Worm (Caenorhabditis elegans) whole organism, L1 larva: Measurements from ENCODE around the gene fut-1.

Experiments
- C16A3.4 ChIP-seq: fragments of 150-350 bp; optimal IDR thresholded peaks from 2 replicates; lab custom pipeline; 2014; ENCODE audit warnings: missing biosample characterization, missing genetic modification characterization
- C34B4.2 ChIP-seq: sonication (generic microtip); optimal IDR thresholded peaks from 2 replicates; lab custom pipeline; 2017; ENCODE audit warnings: mild to moderate bottlenecking, missing genetic modification characterization, missing compliant biosample characterization
- F16B12.6 ChIP-seq: fragments of 150-350 bp; optimal IDR thresholded peaks from 2 replicates; lab custom pipeline; 2014; ENCODE audit warnings: missing biosample characterization, missing genetic modification characterization
- Y116A8C.19 ChIP-seq: sonication (generic microtip); optimal IDR thresholded peaks from 2 replicates; lab custom pipeline; 2016; ENCODE audit warnings: missing compliant biosample characterization, missing genetic modification characterization, borderline replicate concordance
- ama-1 ChIP-seq: fragments of 150-350 bp; optimal IDR thresholded peaks from 2 replicates; lab custom pipeline; 2014
- blmp-1 ChIP-seq: fragments of 150-350 bp; optimal IDR thresholded peaks from 2 replicates; lab custom pipeline; 2014; ENCODE audit warnings: missing biosample characterization, missing genetic modification characterization
- ceh-82 ChIP-seq, 3 experiments: fragments of 150-350 bp in 1 of 3; sonication (generic microtip) in 2 of 3; optimal IDR thresholded peaks; 2 replicates each; lab custom pipeline; 2014 to 2017; ENCODE audit warnings: missing biosample characterization in 3 of 3, missing genetic modification characterization in 3 of 3
- ceh-90 ChIP-seq: sonication (generic microtip); optimal IDR thresholded peaks from 2 replicates; lab custom pipeline; 2016; ENCODE audit warnings: missing genetic modification characterization, missing compliant biosample characterization
- efl-1 ChIP-seq, 4 experiments: fragments of 150-350 bp; optimal IDR thresholded peaks in 3 of 4; peaks in 1 of 4; 1 replicate in 1 of 4; 2 replicates in 3 of 4; lab custom pipeline; 2014; ENCODE audit warnings: missing biosample characterization in 2 of 4, missing genetic modification characterization in 2 of 4, missing genetic modification reagents in 2 of 4
- efl-3 ChIP-seq: fragments of 200-800 bp; sonication (Bioruptor generic); optimal IDR thresholded peaks from 2 replicates; lab custom pipeline; 2018; ENCODE audit warnings: mild to moderate bottlenecking, missing genetic modification characterization, missing compliant biosample characterization
- egl-13 ChIP-seq: sonication (generic microtip); optimal IDR thresholded peaks from 2 replicates; lab custom pipeline; 2016; ENCODE audit warnings: missing genotype, missing genetic modification reagents, missing genetic modification characterization, missing compliant biosample characterization
- egl-27 ChIP-seq, 2 experiments: fragments of 150-350 bp in 1 of 2; sonication (generic microtip); optimal IDR thresholded peaks; 3 replicates each; lab custom pipeline; 2017 to 2018; ENCODE audit warnings: missing biosample characterization in 2 of 2, missing genetic modification characterization in 2 of 2, missing genetic modification reagents in 2 of 2
- elt-2 ChIP-seq: sonication (generic microtip); optimal IDR thresholded peaks from 2 replicates; lab custom pipeline; 2016; ENCODE audit warnings: missing genetic modification characterization, mild to moderate bottlenecking, inconsistent platforms, missing compliant biosample characterization, missing genetic modification reagents
- fos-1 ChIP-seq: fragments of 150-350 bp; optimal IDR thresholded peaks from 2 replicates; lab custom pipeline; 2014; ENCODE audit warnings: missing biosample characterization, missing genetic modification characterization
- grh-1 ChIP-seq: fragments of 200-800 bp; sonication (Bioruptor generic); IDR thresholded peaks from 2 replicates; pipeline ENCODE4 v1.3.6; 2022; ENCODE audit warnings: missing genetic modification reagents, missing genetic modification characterization, missing compliant biosample characterization
- hlh-17 ChIP-seq: fragments of 200-800 bp; sonication (Bioruptor generic); optimal IDR thresholded peaks from 2 replicates; lab custom pipeline; 2018; ENCODE audit warnings: missing genetic modification characterization, mild to moderate bottlenecking, missing compliant biosample characterization, moderate library complexity, borderline replicate concordance
- hlh-4 ChIP-seq: sonication (generic microtip); optimal IDR thresholded peaks from 2 replicates; lab custom pipeline; 2016; ENCODE audit warnings: mild to moderate bottlenecking, missing genetic modification characterization, missing compliant biosample characterization
- lin-14 ChIP-seq: fragments of 200-800 bp; sonication (Bioruptor generic); optimal IDR thresholded peaks from 2 replicates; lab custom pipeline; 2018; ENCODE audit warnings: mild to moderate bottlenecking, missing genetic modification characterization, moderate library complexity, missing compliant biosample characterization
- lin-15B ChIP-seq: fragments of 150-350 bp; sonication (generic microtip); optimal IDR thresholded peaks from 3 replicates; lab custom pipeline; 2014; ENCODE audit warnings: missing biosample characterization, missing genetic modification characterization
- lin-39 ChIP-seq: fragments of 150-350 bp; optimal IDR thresholded peaks from 2 replicates; lab custom pipeline; 2014; ENCODE audit warnings: missing biosample characterization, missing genetic modification reagents, missing genetic modification characterization
- lir-3 ChIP-seq: sonication (generic microtip); optimal IDR thresholded peaks from 2 replicates; lab custom pipeline; 2016; ENCODE audit warnings: mild to moderate bottlenecking, missing genetic modification characterization, moderate library complexity, missing compliant biosample characterization; ENCODE audit not compliant: poor library complexity
- mdl-1 ChIP-seq, 2 experiments: fragments of 150-350 bp; optimal IDR thresholded peaks; 2 replicates each; lab custom pipeline; 2014 to 2017; ENCODE audit warnings: missing biosample characterization in 2 of 2, missing genetic modification characterization in 2 of 2, inconsistent platforms in 1 of 2
- nhr-12 ChIP-seq: sonication (generic microtip); optimal IDR thresholded peaks from 2 replicates; lab custom pipeline; 2017; ENCODE audit warnings: missing biosample characterization, missing genetic modification characterization
- nhr-19 ChIP-seq: fragments of 200-800 bp; sonication (Bioruptor generic); conservative IDR thresholded peaks from 2 replicates; pipeline ENCODE4 v1.3.6; 2022; ENCODE audit warnings: missing genetic modification characterization, missing compliant biosample characterization
- nhr-237 ChIP-seq: fragments of 150-350 bp; optimal IDR thresholded peaks from 2 replicates; lab custom pipeline; 2014; ENCODE audit warnings: missing biosample characterization, missing genetic modification characterization
- nhr-47 ChIP-seq: sonication (generic microtip); optimal IDR thresholded peaks from 2 replicates; lab custom pipeline; 2016; ENCODE audit warnings: mild to moderate bottlenecking, missing genetic modification characterization, moderate library complexity, missing compliant biosample characterization
- nhr-71 ChIP-seq: sonication (generic microtip); optimal IDR thresholded peaks from 2 replicates; lab custom pipeline; 2016; ENCODE audit warnings: mild to moderate bottlenecking, missing genetic modification characterization, moderate library complexity, missing compliant biosample characterization
- nhr-84 ChIP-seq: sonication (generic microtip); optimal IDR thresholded peaks from 2 replicates; lab custom pipeline; 2017; ENCODE audit warnings: missing biosample characterization, missing genetic modification characterization
- rnt-1 ChIP-seq: sonication (generic microtip); optimal IDR thresholded peaks from 2 replicates; lab custom pipeline; 2016; ENCODE audit warnings: mild to moderate bottlenecking, missing genetic modification characterization, moderate library complexity, missing compliant biosample characterization
- tbx-2 ChIP-seq: sonication (generic microtip); optimal IDR thresholded peaks from 2 replicates; lab custom pipeline; 2016; ENCODE audit warnings: missing genetic modification characterization, missing compliant biosample characterization
- unc-130 ChIP-seq: fragments of 150-350 bp; optimal IDR thresholded peaks from 2 replicates; lab custom pipeline; 2017; ENCODE audit warnings: missing biosample characterization, missing genetic modification characterization, inconsistent platforms
- unc-98 ChIP-seq: fragments of 200-800 bp; sonication (Bioruptor generic); IDR thresholded peaks from 2 replicates; pipeline ENCODE4 v1.3.6; 2022; ENCODE audit warnings: missing genetic modification characterization, missing compliant biosample characterization

fut-1 gene

ce11 chrII:8740326-8740949 is 19.0 kb downstream of the fut-1 start (continued):
- TF ChIP-seq blmp-1 (tag; lab: Kevin White, UChicago) (peak; percentile 83), efl-1 (optimal IDR thresholded peaks at IDR 0.05; lab: Kevin White, UChicago) (peak in 1 of 2 experiments; percentile 15), efl-1 (GFP tag; optimal IDR thresholded peaks at IDR 0.05 in 1 of 2; lab: Kevin White, UChicago) (peak in 1 of 2 experiments; percentile 89), nhr-47 (peak; percentile 45), nhr-12 (no peak), lir-3 (no peak), lin-14 (GFP tag; lab: Kevin White, UChicago) (peak; percentile 80), nhr-71 (tag; lab: Kevin White, UChicago) (peak; percentile 83), hlh-17 (GFP tag; lab: Kevin White, UChicago) (no peak), rnt-1 (no peak), grh-1 (GFP tag; lab: Robert Waterston, UW) (peak; percentile 76), egl-27 (tag; optimal IDR thresholded peaks at IDR 0.05; lab: Kevin White, UChicago) (peak in 1 of 2 experiments; percentile 19), tbx-2 (tag; lab: Kevin White, UChicago) (peak; percentile 65), nhr-237 (no peak), lin-39 (tag; lab: Kevin White, UChicago) (no peak), fos-1 (tag; lab: Kevin White, UChicago) (peak; percentile 41), F16B12.6 (tag; lab: Kevin White, UChicago) (no peak), unc-130 (tag; lab: Kevin White, UChicago) (peak; percentile 23), C34B4.2 (tag; lab: Kevin White, UChicago) (no peak), lin-15B (tag; lab: Kevin White, UChicago) (no peak), nhr-19 (GFP tag; lab: Robert Waterston, UW) (peak; percentile 77), Y116A8C.19 (tag; lab: Kevin White, UChicago) (no peak), egl-13 (no peak), efl-3 (GFP tag; lab: Kevin White, UChicago) (no peak)
- TF ChIP-seq, all 84 proteins: peak for 23

DNA sequence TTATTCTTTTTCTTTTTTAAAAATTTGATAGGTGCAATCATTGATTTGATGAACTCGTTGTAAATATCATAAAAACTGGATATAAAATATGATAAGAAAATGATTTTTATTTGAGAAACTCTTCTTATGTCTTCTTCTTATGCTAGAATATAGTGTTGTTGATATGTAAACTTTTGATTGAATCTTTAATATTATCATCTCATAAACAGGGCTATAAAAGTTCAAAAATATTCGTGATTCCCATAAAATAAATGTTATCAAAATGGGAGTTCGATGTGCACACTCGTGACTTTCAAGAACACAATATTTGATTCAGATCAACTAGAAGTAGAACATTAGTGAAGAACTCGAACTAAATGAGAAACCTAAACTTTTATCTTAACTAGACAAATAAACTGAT is 20.4 kb downstream of the fut-1 start:
- no peak for TF ChIP-seq blmp-1 (tag; lab: Kevin White, UChicago)
- peak; percentile 62 for TF ChIP-seq elt-2 (tag; lab: Kevin White, UChicago)
- peak; percentile 3 for TF ChIP-seq nhr-71 (tag; lab: Kevin White, UChicago)
- TF ChIP-seq, all 84 proteins: peak for 2

DNA sequence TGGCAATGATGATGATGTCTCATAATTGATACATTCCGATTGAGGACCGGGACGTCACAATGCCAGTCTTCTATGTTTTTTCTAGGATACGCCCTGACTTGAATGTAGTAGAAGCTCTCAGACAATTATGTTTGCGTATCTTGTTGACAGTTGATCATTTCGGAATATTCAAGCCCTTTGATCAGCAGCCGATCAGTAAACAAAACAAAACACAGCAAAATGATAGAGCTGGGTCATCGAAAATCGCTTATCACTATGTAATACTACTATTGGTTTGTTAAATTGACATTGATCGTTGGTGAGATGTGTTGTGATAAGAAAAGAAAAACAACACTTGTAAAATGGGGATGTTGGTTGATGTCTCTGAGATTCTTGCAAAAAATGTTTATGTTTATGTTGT is 21.1 kb downstream of the fut-1 start:
- TF ChIP-seq lir-3 = no peak
- no peak for TF ChIP-seq Y116A8C.19 (tag; lab: Kevin White, UChicago)
- TF ChIP-seq C16A3.4 (tag; lab: Kevin White, UChicago) = no peak
- no peak for TF ChIP-seq ceh-90 (tag; lab: Kevin White, UChicago)
- no peak for TF ChIP-seq unc-98 (GFP tag; lab: Robert Waterston, UW)
- TF ChIP-seq ceh-82 (tag; optimal IDR thresholded peaks at IDR 0.05; lab: Kevin White, UChicago) = no peak
- TF ChIP-seq elt-2 (tag; lab: Kevin White, UChicago) = peak; percentile 22
- TF ChIP-seq hlh-4 (tag; lab: Kevin White, UChicago) = no peak
- TF ChIP-seq ama-1 (lab: Kevin White, UChicago) = no peak
- TF ChIP-seq efl-1 (optimal IDR thresholded peaks at IDR 0.05; lab: Kevin White, UChicago) = no peak
- peak in 1 of 2 experiments; percentile 23 for TF ChIP-seq efl-1 (GFP tag; optimal IDR thresholded peaks at IDR 0.05 in 1 of 2; lab: Kevin White, UChicago)
- TF ChIP-seq nhr-84 = no peak

DNA sequence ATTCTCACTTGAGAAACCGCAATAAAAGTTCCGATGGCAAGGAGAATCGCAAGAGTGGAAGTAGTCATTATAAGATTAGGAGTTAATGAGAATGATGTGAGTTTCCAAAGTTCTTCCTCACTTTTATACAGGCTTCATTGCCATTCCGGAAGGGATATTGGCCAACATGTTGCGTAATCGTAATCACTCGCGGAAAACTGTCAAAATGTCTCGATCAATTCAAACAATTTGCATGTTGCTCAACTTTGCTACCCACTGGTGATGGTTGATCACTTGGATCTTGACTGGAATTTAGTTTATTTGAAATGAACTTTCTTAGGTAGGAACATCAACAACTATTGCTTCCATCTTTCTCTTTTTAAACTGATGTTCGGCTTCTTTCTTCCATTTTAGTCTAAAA is 21.9 kb downstream of the fut-1 start, which contains the start of gene idpb-4:
Gene idpb-4, minus strand, starts transcription at position 101 of the 400 bp plus-strand sequence.
- TF ChIP-seq efl-1 (optimal IDR thresholded peaks at IDR 0.05; lab: Kevin White, UChicago) = no peak
- peak in 1 of 2 experiments; percentile 24 for TF ChIP-seq efl-1 (GFP tag; optimal IDR thresholded peaks at IDR 0.05 in 1 of 2; lab: Kevin White, UChicago)
- no peak for TF ChIP-seq mdl-1 (tag; optimal IDR thresholded peaks at IDR 0.05; lab: Kevin White, UChicago)
